Fruit fly (Drosophila melanogaster): ENCODE results near the gene spi.
A peak's percentile ranks its signal among the peaks of the same experiment; 100 is the strongest.

Gene spi

DNA sequence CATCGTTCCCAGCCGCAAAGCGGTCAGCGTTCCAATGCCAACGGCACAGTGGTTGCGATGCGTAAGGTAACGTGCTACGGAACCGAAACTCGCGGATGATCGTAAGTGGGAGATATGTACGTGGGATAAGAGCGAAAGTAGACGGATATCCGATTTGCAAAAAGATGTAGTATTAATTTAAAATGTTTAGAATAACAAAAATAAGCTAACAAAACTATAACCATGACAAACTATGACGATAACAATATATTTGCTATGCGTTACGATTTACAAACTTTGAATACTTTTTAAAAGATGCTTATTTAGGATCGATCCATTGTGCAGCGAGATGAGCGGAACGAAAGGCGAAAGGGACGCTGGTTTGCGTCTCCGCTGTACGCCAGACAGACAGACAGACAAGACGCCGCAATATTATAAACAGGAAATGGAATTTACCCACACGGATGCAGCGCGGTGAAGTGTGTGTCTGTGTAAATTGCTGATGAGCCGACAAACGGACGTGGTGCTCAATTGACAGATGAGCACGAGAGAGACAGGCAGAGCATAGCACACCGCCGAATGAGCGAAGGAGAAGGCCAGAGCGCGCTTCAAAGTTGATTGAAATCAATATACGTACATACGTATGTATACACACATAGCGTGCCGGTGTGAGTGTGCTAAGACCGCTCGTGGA, 1.4 kb downstream of the spi start (continued):
- TF ChIP-seq CG15514 (GFP tag; optimal IDR thresholded peaks at IDR 0.05) (peak; percentile 90), Asciz (GFP tag; optimal IDR thresholded peaks at IDR 0.05) (peak; percentile 92), zfh2 (GFP tag; optimal IDR thresholded peaks at IDR 0.05) (peak; percentile 97), luna (GFP tag; optimal IDR thresholded peaks at IDR 0.05) (peak; percentile 92), fd3F (GFP tag; optimal IDR thresholded peaks at IDR 0.05) (peak; percentile 94), maf-S (GFP tag; optimal IDR thresholded peaks at IDR 0.05) (peak; percentile 97), Oli (tag; optimal IDR thresholded peaks at IDR 0.05) (peak; percentile 98), CG17802 (tag; optimal IDR thresholded peaks at IDR 0.05) (peak; percentile 87), CG12942 (GFP tag; optimal IDR thresholded peaks at IDR 0.05) (peak; percentile 97), CG6175 (GFP tag; IDR thresholded peaks at IDR 0.05) (no peak; the same call in 1 of the 3 replicates), CG13424 (tag; optimal IDR thresholded peaks at IDR 0.05) (peak; percentile 96), CG14441 (GFP tag; IDR thresholded peaks at IDR 0.05) (peak; percentile 94), CG11398 (GFP tag; optimal IDR thresholded peaks at IDR 0.05) (peak; percentile 95), onecut (GFP tag; IDR thresholded peaks at IDR 0.05) (peak; percentile 73), CG12391 (tag; optimal IDR thresholded peaks at IDR 0.05) (peak; percentile 97), slp2 (GFP tag; optimal IDR thresholded peaks at IDR 0.05) (peak; percentile 97), CG8924 (tag; optimal IDR thresholded peaks at IDR 0.05) (peak; percentile 97), Usf (GFP tag; optimal IDR thresholded peaks at IDR 0.05) (peak; percentile 93), CG34376 (GFP tag; optimal IDR thresholded peaks at IDR 0.05) (peak; percentile 88), Dfd (GFP tag; optimal IDR thresholded peaks at IDR 0.05) (no peak), pita (GFP tag; optimal IDR thresholded peaks at IDR 0.05) (peak; percentile 62), CG17612 (GFP tag; IDR thresholded peaks at IDR 0.05) (peak; percentile 90), klu (GFP tag; IDR thresholded peaks at IDR 0.05) (peak; percentile 92), stwl (tag; optimal IDR thresholded peaks at IDR 0.05) (peak; percentile 16), sisA (GFP tag; IDR thresholded peaks at IDR 0.05) (peak; percentile 94), hb (GFP tag; IDR thresholded peaks at IDR 0.05; ENCODE audit: partially characterized antibody) (no peak), lola (GFP tag; optimal IDR thresholded peaks at IDR 0.05) (peak in 2 of 3 experiments; percentile 44 to 97), Myb (GFP tag; optimal IDR thresholded peaks at IDR 0.05) (peak; percentile 87), lmd (GFP tag; IDR thresholded peaks at IDR 0.05) (peak; percentile 97), Rfx (GFP tag; IDR thresholded peaks at IDR 0.05) (peak; percentile 96), Bdp1 (GFP tag; optimal IDR thresholded peaks at IDR 0.05) (peak; percentile 89), D19A (tag; optimal IDR thresholded peaks at IDR 0.05) (peak; percentile 92), Six4 (GFP tag; optimal IDR thresholded peaks at IDR 0.05) (peak; percentile 93), Stat92E (GFP tag; optimal IDR thresholded peaks at IDR 0.05) (no peak), ase (GFP tag; IDR thresholded peaks at IDR 0.05) (peak; percentile 86), CG4282 (GFP tag; optimal IDR thresholded peaks at IDR 0.05) (peak; percentile 93), CG30431 (GFP tag; optimal IDR thresholded peaks at IDR 0.05) (peak; percentile 97), nmo (GFP tag; optimal IDR thresholded peaks at IDR 0.05) (peak; percentile 98), CG10366 (GFP tag; IDR thresholded peaks at IDR 0.05) (peak; percentile 93), CG4854 (GFP tag; optimal IDR thresholded peaks at IDR 0.05) (peak; percentile 93), NFAT (GFP tag; IDR thresholded peaks at IDR 0.05) (peak; percentile 91), HmgD (GFP tag; optimal IDR thresholded peaks at IDR 0.05) (peak; percentile 63), HHEX (GFP tag; optimal IDR thresholded peaks at IDR 0.05) (peak; percentile 96), H2.0 (GFP tag; IDR thresholded peaks at IDR 0.05) (peak; percentile 90), ham (GFP tag; IDR thresholded peaks at IDR 0.05) (peak; percentile 77), lilli (GFP tag; optimal IDR thresholded peaks at IDR 0.05) (peak; percentile 98), ftz-f1 (GFP tag; optimal IDR thresholded peaks at IDR 0.05) (peak; percentile 82), dmrt11E (tag; optimal IDR thresholded peaks at IDR 0.05) (peak; percentile 95), gcm2 (GFP tag; optimal IDR thresholded peaks at IDR 0.05) (peak; percentile 87), az2 (GFP tag; optimal IDR thresholded peaks at IDR 0.05) (peak; percentile 97)
